Fruit fly (Drosophila melanogaster) whole organism, wandering third instar larva: ENCODE measurements around the gene CG12507.

ENCODE experiments used
- Abd-B ChIP-seq: fragments of >200 bp; optimal IDR thresholded peaks from 2 replicates; lab custom pipeline; 2017; ENCODE audit warnings: missing biosample characterization, missing genetic modification characterization
- Hnf4 ChIP-seq: fragments of 200-800 bp; sonication (Bioruptor generic); optimal IDR thresholded peaks from 2 replicates; lab custom pipeline; 2016; ENCODE audit warnings: missing biosample characterization, mild to moderate bottlenecking, missing genetic modification characterization
- Hr78 ChIP-seq: fragments of >200 bp; optimal IDR thresholded peaks from 2 replicates; lab custom pipeline; 2017; ENCODE audit warnings: missing biosample characterization, missing genetic modification characterization
- Hr83 ChIP-seq: fragments of 200-300 bp; sonication (Bioruptor generic); optimal IDR thresholded peaks from 2 replicates; lab custom pipeline; 2016; ENCODE audit warnings: missing biosample characterization, mild to moderate bottlenecking, missing genetic modification characterization, moderate library complexity; ENCODE audit not compliant: poor library complexity, severe bottlenecking
- Myc ChIP-seq: fragments of >200 bp; optimal IDR thresholded peaks from 2 replicates; lab custom pipeline; 2017
- Rel ChIP-seq, 2 experiments: fragments of 200-800 bp; sonication (Bioruptor generic) in 1 of 2; optimal IDR thresholded peaks; 2 replicates in 1 of 2; 3 replicates in 1 of 2; lab custom pipeline; 2016 to 2019; ENCODE audit warnings: mild to moderate bottlenecking in 2 of 2, missing biosample characterization in 2 of 2, missing genetic modification characterization in 2 of 2, moderate library complexity in 1 of 2
- brk ChIP-seq: fragments of 200-800 bp; sonication (Bioruptor generic); optimal IDR thresholded peaks from 2 replicates; lab custom pipeline; 2016; ENCODE audit warnings: missing biosample characterization, mild to moderate bottlenecking, missing genetic modification characterization
- h ChIP-seq: fragments of 200-800 bp; sonication (Bioruptor generic); optimal IDR thresholded peaks from 3 replicates; lab custom pipeline; 2016; ENCODE audit warnings: missing biosample characterization, mild to moderate bottlenecking, missing genetic modification characterization
- pan ChIP-seq: fragments of >200 bp; optimal IDR thresholded peaks from 2 replicates; lab custom pipeline; 2017
- sage ChIP-seq: fragments of 200-800 bp; sonication (Bioruptor generic); optimal IDR thresholded peaks from 2 replicates; lab custom pipeline; 2016; ENCODE audit warnings: missing biosample characterization, mild to moderate bottlenecking, missing genetic modification characterization

- no peak for TF ChIP-seq Hnf4 (GFP tag; lab: Kevin White, UChicago)
- no peak for TF ChIP-seq sage (GFP tag; lab: Kevin White, UChicago)
- TF ChIP-seq brk, result no peak
- TF ChIP-seq Rel (GFP tag; optimal IDR thresholded peaks at IDR 0.05; lab: Kevin White, UChicago), result no peak
- TF ChIP-seq Rel (tag; optimal IDR thresholded peaks at IDR 0.05; lab: Kevin White, UChicago), result no peak
- no peak for TF ChIP-seq pan
- TF ChIP-seq Myc (lab: Kevin White, UChicago), result no peak
- no peak for TF ChIP-seq h
- no peak for TF ChIP-seq Abd-B (GFP tag; lab: Kevin White, UChicago)
- TF ChIP-seq Hr78 (GFP tag; lab: Kevin White, UChicago), result no peak
- TF ChIP-seq Hr83 (GFP tag; lab: Kevin White, UChicago), result no peak
Observed at dm6 chrX:16308953-16309352, 42.6 kb upstream of the CG12507 start.
